Worm (Caenorhabditis elegans) whole organism, L2 larva: ENCODE measurements around the gene let-756.

ENCODE experiments used
- C34F6.9 ChIP-seq: fragments of 150-350 bp; optimal IDR thresholded peaks from 2 replicates; lab custom pipeline; 2014; ENCODE audit warnings: missing biosample characterization, missing genetic modification characterization
- F13H6.1 ChIP-seq: sonication (generic microtip); optimal IDR thresholded peaks from 2 replicates; lab custom pipeline; 2016; ENCODE audit warnings: missing genetic modification characterization, missing compliant biosample characterization
- R02D3.7 ChIP-seq: fragments of 150-350 bp; optimal IDR thresholded peaks from 2 replicates; lab custom pipeline; 2014; ENCODE audit warnings: missing biosample characterization, missing genetic modification characterization
- Y55F3AM.14 ChIP-seq: fragments of 200-800 bp; sonication (Bioruptor generic); optimal IDR thresholded peaks from 2 replicates; lab custom pipeline; 2018; ENCODE audit warnings: mild to moderate bottlenecking, missing genetic modification characterization, missing compliant biosample characterization
- ZK546.5 ChIP-seq: sonication (generic microtip); optimal IDR thresholded peaks from 2 replicates; lab custom pipeline; 2017; ENCODE audit warnings: missing biosample characterization, missing genetic modification characterization
- alr-1 ChIP-seq: fragments of 150-350 bp; optimal IDR thresholded peaks from 2 replicates; lab custom pipeline; 2014; ENCODE audit warnings: missing biosample characterization, missing genetic modification characterization
- aly-2 ChIP-seq: fragments of 150-350 bp; optimal IDR thresholded peaks from 2 replicates; lab custom pipeline; 2014; ENCODE audit warnings: missing biosample characterization, missing genetic modification characterization
- ama-1 ChIP-seq: fragments of 150-350 bp; optimal IDR thresholded peaks from 2 replicates; lab custom pipeline; 2018; ENCODE audit warnings: inconsistent platforms
- blmp-1 ChIP-seq: sonication (generic microtip); optimal IDR thresholded peaks from 2 replicates; lab custom pipeline; 2017; ENCODE audit warnings: missing genetic modification characterization, mild to moderate bottlenecking, missing compliant biosample characterization, antibody characterized with exemption, moderate library complexity; ENCODE audit not compliant: insufficient read depth
- ceh-16 ChIP-seq: fragments of 150-350 bp; optimal IDR thresholded peaks from 2 replicates; lab custom pipeline; 2014; ENCODE audit warnings: missing biosample characterization, missing genetic modification characterization
- ceh-82 ChIP-seq: fragments of 150-350 bp; optimal IDR thresholded peaks from 2 replicates; lab custom pipeline; 2014; ENCODE audit warnings: missing biosample characterization, missing genetic modification characterization
- crh-2 ChIP-seq: sonication (generic microtip); optimal IDR thresholded peaks from 2 replicates; lab custom pipeline; 2017; ENCODE audit warnings: missing biosample characterization, missing genetic modification characterization
- dmd-4 ChIP-seq: sonication (generic microtip); optimal IDR thresholded peaks from 2 replicates; lab custom pipeline; 2017; ENCODE audit warnings: missing biosample characterization, missing genetic modification characterization
- egl-27 ChIP-seq: sonication (generic microtip); optimal IDR thresholded peaks from 3 replicates; lab custom pipeline; 2017; ENCODE audit warnings: missing biosample characterization, missing genetic modification reagents, missing genetic modification characterization
- elt-1 ChIP-seq: fragments of 150-350 bp; optimal IDR thresholded peaks from 2 replicates; lab custom pipeline; 2014; ENCODE audit warnings: missing biosample characterization, missing genetic modification characterization
- elt-3 ChIP-seq: sonication (generic microtip); optimal IDR thresholded peaks from 2 replicates; lab custom pipeline; 2017; ENCODE audit warnings: missing biosample characterization, missing genetic modification characterization
- fos-1 ChIP-seq: fragments of 150-350 bp; optimal IDR thresholded peaks from 2 replicates; lab custom pipeline; 2014; ENCODE audit warnings: missing biosample characterization, missing genetic modification characterization
- gmeb-1 ChIP-seq: fragments of 150-350 bp; optimal IDR thresholded peaks from 2 replicates; lab custom pipeline; 2014; ENCODE audit warnings: missing biosample characterization, missing genetic modification characterization
- lin-11 ChIP-seq: fragments of 150-350 bp; sonication (generic microtip); optimal IDR thresholded peaks from 2 replicates; lab custom pipeline; 2014; ENCODE audit warnings: missing biosample characterization, missing genetic modification characterization, inconsistent platforms, mixed read lengths
- lin-13 ChIP-seq: fragments of 150-350 bp; optimal IDR thresholded peaks from 2 replicates; lab custom pipeline; 2014; ENCODE audit warnings: missing biosample characterization, missing genetic modification reagents, missing genetic modification characterization
- lin-39 ChIP-seq: fragments of 150-350 bp; optimal IDR thresholded peaks from 2 replicates; lab custom pipeline; 2014; ENCODE audit warnings: missing biosample characterization, missing genetic modification reagents, missing genetic modification characterization
- lsy-2 ChIP-seq, 2 experiments: fragments of 150-350 bp in 1 of 2; sonication (generic microtip) in 1 of 2; optimal IDR thresholded peaks; 2 replicates each; lab custom pipeline; 2014 to 2017; ENCODE audit warnings: missing biosample characterization in 2 of 2, missing genetic modification characterization in 2 of 2
- mab-5 ChIP-seq: fragments of 150-350 bp; optimal IDR thresholded peaks from 2 replicates; lab custom pipeline; 2014; ENCODE audit warnings: missing biosample characterization, missing genetic modification characterization
- mbf-1 ChIP-seq: sonication (generic microtip); optimal IDR thresholded peaks from 2 replicates; lab custom pipeline; 2017; ENCODE audit warnings: missing biosample characterization, missing genetic modification characterization
- mdl-1 ChIP-seq, 2 experiments: fragments of 150-350 bp in 1 of 2; sonication (generic microtip) in 1 of 2; optimal IDR thresholded peaks; 2 replicates each; lab custom pipeline; 2017; ENCODE audit warnings: missing biosample characterization in 2 of 2, missing genetic modification characterization in 2 of 2
- nhr-10 ChIP-seq: sonication (generic microtip); optimal IDR thresholded peaks from 2 replicates; lab custom pipeline; 2017; ENCODE audit warnings: missing biosample characterization, missing genetic modification characterization
- nhr-11 ChIP-seq: fragments of 150-350 bp; optimal IDR thresholded peaks from 2 replicates; lab custom pipeline; 2014; ENCODE audit warnings: missing biosample characterization, missing genetic modification characterization
- nhr-12 ChIP-seq: fragments of 150-350 bp; optimal IDR thresholded peaks from 2 replicates; lab custom pipeline; 2014; ENCODE audit warnings: missing biosample characterization, missing genetic modification characterization
- nhr-129 ChIP-seq: fragments of 150-350 bp; optimal IDR thresholded peaks from 2 replicates; lab custom pipeline; 2014; ENCODE audit warnings: missing biosample characterization, missing genetic modification characterization
- nhr-21 ChIP-seq: fragments of 150-350 bp; optimal IDR thresholded peaks from 2 replicates; lab custom pipeline; 2014; ENCODE audit warnings: missing biosample characterization, missing genetic modification characterization
- nhr-23 ChIP-seq: fragments of 150-350 bp; optimal IDR thresholded peaks from 2 replicates; lab custom pipeline; 2014; ENCODE audit warnings: missing biosample characterization, missing genetic modification reagents, missing genetic modification characterization
- nhr-237 ChIP-seq: fragments of 150-350 bp; optimal IDR thresholded peaks from 2 replicates; lab custom pipeline; 2014; ENCODE audit warnings: missing biosample characterization, missing genetic modification characterization
- nhr-25 ChIP-seq: fragments of 150-350 bp; sonication (generic microtip); optimal IDR thresholded peaks from 3 replicates; lab custom pipeline; 2014; ENCODE audit warnings: missing biosample characterization, missing genetic modification characterization
- nhr-6 ChIP-seq: fragments of 150-350 bp; optimal IDR thresholded peaks from 2 replicates; lab custom pipeline; 2014; ENCODE audit warnings: missing biosample characterization, missing genetic modification characterization
- nhr-77 ChIP-seq: fragments of 150-350 bp; optimal IDR thresholded peaks from 2 replicates; lab custom pipeline; 2014; ENCODE audit warnings: missing biosample characterization, missing genetic modification characterization
- peb-1 ChIP-seq: fragments of 150-350 bp; optimal IDR thresholded peaks from 2 replicates; lab custom pipeline; 2014; ENCODE audit warnings: missing biosample characterization, missing genetic modification characterization
- sem-4 ChIP-seq: fragments of 150-350 bp; optimal IDR thresholded peaks from 2 replicates; lab custom pipeline; 2014; ENCODE audit warnings: missing biosample characterization, missing genetic modification reagents, missing genetic modification characterization
- skn-1 ChIP-seq: sonication (generic microtip); optimal IDR thresholded peaks from 2 replicates; lab custom pipeline; 2017; ENCODE audit warnings: missing biosample characterization, missing genetic modification characterization
- sma-3 ChIP-seq: sonication (generic microtip); optimal IDR thresholded peaks from 2 replicates; lab custom pipeline; 2016; ENCODE audit warnings: missing genetic modification reagents, missing genetic modification characterization, missing compliant biosample characterization
- sma-9 ChIP-seq, 2 experiments: fragments of 150-350 bp in 1 of 2; sonication (generic microtip) in 1 of 2; optimal IDR thresholded peaks; 2 replicates each; lab custom pipeline; 2014 to 2016; ENCODE audit warnings: missing genetic modification characterization in 2 of 2, mild to moderate bottlenecking in 1 of 2, missing biosample characterization in 1 of 2, missing compliant biosample characterization in 1 of 2, missing genetic modification reagents in 1 of 2, moderate library complexity in 1 of 2
- snpc-4 ChIP-seq: fragments of 150-350 bp; optimal IDR thresholded peaks from 2 replicates; lab custom pipeline; 2014; ENCODE audit warnings: missing biosample characterization, missing genetic modification characterization
- unc-39 ChIP-seq: fragments of 150-350 bp; optimal IDR thresholded peaks from 2 replicates; lab custom pipeline; 2014; ENCODE audit warnings: missing biosample characterization, missing genetic modification characterization
- unc-55 ChIP-seq: fragments of 150-350 bp; sonication (generic microtip); optimal IDR thresholded peaks from 3 replicates; lab custom pipeline; 2014; ENCODE audit warnings: missing biosample characterization, missing genetic modification reagents, missing genetic modification characterization
- unc-62 ChIP-seq: fragments of 150-350 bp; optimal IDR thresholded peaks from 2 replicates; lab custom pipeline; 2014; ENCODE audit warnings: missing biosample characterization, missing genetic modification reagents, missing genetic modification characterization
- zag-1 ChIP-seq: fragments of 150-350 bp; optimal IDR thresholded peaks from 2 replicates; lab custom pipeline; 2014; ENCODE audit warnings: missing biosample characterization, missing genetic modification characterization
- ztf-1 ChIP-seq: fragments of 200-800 bp; sonication (Bioruptor generic); conservative IDR thresholded peaks from 2 replicates; pipeline ENCODE4 v1.3.6; 2022; ENCODE audit warnings: missing genetic modification characterization, missing compliant biosample characterization
- ztf-11 ChIP-seq: sonication (generic microtip); optimal IDR thresholded peaks from 2 replicates; lab custom pipeline; 2017; ENCODE audit warnings: missing biosample characterization, missing genetic modification characterization
- ztf-4 ChIP-seq: fragments of 150-350 bp; optimal IDR thresholded peaks from 2 replicates; lab custom pipeline; 2014; ENCODE audit warnings: missing biosample characterization, missing genetic modification characterization

let-756 gene

ce11 chrIII:6364395-6364794 lies 42.5 kb upstream of the let-756 start:
- TF ChIP-seq nhr-77 (tag; lab: Kevin White, UChicago) (no peak), nhr-11 (tag; lab: Kevin White, UChicago) (no peak), fos-1 (tag; lab: Kevin White, UChicago) (peak; percentile 13), mdl-1 (tag; optimal IDR thresholded peaks at IDR 0.05; lab: Kevin White, UChicago) (no peak), ceh-82 (tag; lab: Kevin White, UChicago) (no peak), egl-27 (peak; percentile 67), nhr-12 (tag; lab: Kevin White, UChicago) (no peak), sma-9 (GFP tag; optimal IDR thresholded peaks at IDR 0.05; lab: Kevin White, UChicago) (peak; percentile 83), sma-9 (tag; optimal IDR thresholded peaks at IDR 0.05; lab: Kevin White, UChicago) (no peak), elt-1 (tag; lab: Kevin White, UChicago) (peak; percentile 31), zag-1 (tag; lab: Kevin White, UChicago) (no peak), ztf-1 (GFP tag; lab: Robert Waterston, UW) (no peak), lin-11 (tag; lab: Kevin White, UChicago) (no peak), crh-2 (no peak), lin-39 (no peak), snpc-4 (no peak), nhr-21 (tag; lab: Kevin White, UChicago) (peak; percentile 16), Y55F3AM.14 (no peak), R02D3.7 (tag; lab: Kevin White, UChicago) (no peak), C34F6.9 (tag; lab: Kevin White, UChicago) (peak; percentile 15), unc-55 (GFP tag; lab: Kevin White, UChicago) (no peak), elt-3 (tag; lab: Kevin White, UChicago) (no peak), nhr-25 (tag; lab: Kevin White, UChicago) (peak; percentile 82), lsy-2 (tag; optimal IDR thresholded peaks at IDR 0.05; lab: Kevin White, UChicago) (peak in 1 of 2 experiments; percentile 28), ztf-11 (tag; lab: Kevin White, UChicago) (no peak), ztf-4 (tag; lab: Kevin White, UChicago) (no peak), lin-13 (GFP tag; lab: Kevin White, UChicago) (peak; percentile 33), ama-1 (lab: Kevin White, UChicago) (peak; percentile 55), nhr-23 (no peak), dmd-4 (no peak), sem-4 (tag; lab: Kevin White, UChicago) (peak; percentile 55), alr-1 (tag; lab: Kevin White, UChicago) (no peak), ceh-16 (tag; lab: Kevin White, UChicago) (peak; percentile 99), unc-39 (tag; lab: Kevin White, UChicago) (no peak), F13H6.1 (tag; lab: Kevin White, UChicago) (peak; percentile 21), nhr-10 (tag; lab: Kevin White, UChicago) (no peak), unc-62 (peak; percentile 7), ZK546.5 (no peak), nhr-237 (no peak), aly-2 (tag; lab: Kevin White, UChicago) (no peak), nhr-129 (peak; percentile 54), nhr-6 (tag; lab: Kevin White, UChicago) (peak; percentile 46), mab-5 (tag; lab: Kevin White, UChicago) (peak; percentile 9), mbf-1 (tag; lab: Kevin White, UChicago) (no peak), gmeb-1 (no peak), blmp-1 (peak; percentile 97), sma-3 (GFP tag; lab: Kevin White, UChicago) (peak; percentile 10), peb-1 (tag; lab: Kevin White, UChicago) (no peak), skn-1 (no peak)
